Worm (Caenorhabditis elegans): Measurements from ENCODE around the gene irld-47.
A peak's percentile ranks its signal among the peaks of the same experiment; 100 is the strongest.

Gene irld-47

ce11 chrII:7817580-7817979 lies 4.8 kb downstream of the irld-47 start:
- TF ChIP-seq nhr-2 (tag; optimal IDR thresholded peaks at IDR 0.05) = peak; percentile 36
- TF ChIP-seq ces-1 (GFP tag; optimal IDR thresholded peaks at IDR 0.05) = peak; percentile 87
- TF ChIP-seq ceh-39 (tag; optimal IDR thresholded peaks at IDR 0.05) = no peak
- TF ChIP-seq cnd-1 (tag; optimal IDR thresholded peaks at IDR 0.05) = peak; percentile 9

ce11 chrII:7816163-7816776 lies 6.1 kb downstream of the irld-47 start, which contains the start of gene cki-2:
TSS of gene cki-2 (plus strand) at chrII:7816499.
- TF ChIP-seq unc-39 (tag; optimal IDR thresholded peaks at IDR 0.05) (no peak), mep-1 (tag; optimal IDR thresholded peaks at IDR 0.05) (peak; percentile 22), ces-1 (GFP tag; optimal IDR thresholded peaks at IDR 0.05) (peak; percentile 71)

DNA sequence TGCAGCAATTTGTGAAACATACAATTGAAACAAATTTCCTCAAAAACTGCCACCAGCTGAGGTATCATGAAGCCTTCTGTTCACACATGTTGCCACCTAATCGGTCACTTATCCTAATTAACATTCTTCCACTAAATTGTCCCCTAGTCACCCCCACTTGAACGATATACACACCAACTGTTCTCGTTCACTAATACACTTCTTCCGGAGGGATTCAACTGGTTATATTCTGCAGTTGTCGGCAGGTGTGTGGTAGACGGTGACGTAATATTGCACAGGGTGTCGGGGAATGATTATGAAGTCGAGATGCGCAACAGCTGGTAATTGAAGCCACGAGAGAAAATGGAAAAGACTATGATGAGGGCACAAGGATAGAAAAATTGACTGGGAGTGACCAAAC lies 6.9 kb downstream of the irld-47 start:
- TF ChIP-seq ces-1 (GFP tag; optimal IDR thresholded peaks at IDR 0.05) = peak; percentile 23
- no peak for TF ChIP-seq ceh-43 (GFP tag; optimal IDR thresholded peaks at IDR 0.05)
- no peak for TF ChIP-seq tbx-8 (GFP tag; optimal IDR thresholded peaks at IDR 0.05)
- TF ChIP-seq sptf-1 (tag; optimal IDR thresholded peaks at IDR 0.05) = no peak
- TF ChIP-seq mls-2 (tag; optimal IDR thresholded peaks at IDR 0.05) = peak; percentile 30
- TF ChIP-seq nhr-2 (tag; optimal IDR thresholded peaks at IDR 0.05) = peak; percentile 97
- no peak for TF ChIP-seq drap-1 (GFP tag; optimal IDR thresholded peaks at IDR 0.05)
- TF ChIP-seq blmp-1 (tag; optimal IDR thresholded peaks at IDR 0.05) = no peak
- peak; percentile 77 for TF ChIP-seq zip-8 (tag; optimal IDR thresholded peaks at IDR 0.05)
- TF ChIP-seq cnd-1 (tag; optimal IDR thresholded peaks at IDR 0.05) = peak; percentile 71
- TF ChIP-seq unc-62 (GFP tag; optimal IDR thresholded peaks at IDR 0.05) = peak; percentile 11
- TF ChIP-seq lin-32 (GFP tag; optimal IDR thresholded peaks at IDR 0.05) = peak; percentile 98
- TF ChIP-seq hlh-1 (tag; optimal IDR thresholded peaks at IDR 0.05) = peak; percentile 96

- no peak for TF ChIP-seq flh-1 (GFP tag; optimal IDR thresholded peaks at IDR 0.05)
These were observed 7.4 kb downstream of the irld-47 start for ce11 chrII:7814915-7815314.

ce11 chrII:7814215-7814614 lies 8.1 kb downstream of the irld-47 start:
- TF ChIP-seq ceh-83 (GFP tag; optimal IDR thresholded peaks at IDR 0.05) = no peak
- peak; percentile 87 for TF ChIP-seq mls-2 (tag; optimal IDR thresholded peaks at IDR 0.05)
- no peak for TF ChIP-seq nhr-12 (tag; optimal IDR thresholded peaks at IDR 0.05)
- TF ChIP-seq unc-62 (GFP tag; optimal IDR thresholded peaks at IDR 0.05) = peak; percentile 93
- peak; percentile 28 for TF ChIP-seq elt-1 (tag; optimal IDR thresholded peaks at IDR 0.05; ENCODE audit: borderline replicate concordance, insufficient read depth)
- TF ChIP-seq ceh-39 (tag; optimal IDR thresholded peaks at IDR 0.05) = no peak
- TF ChIP-seq blmp-1 (tag; optimal IDR thresholded peaks at IDR 0.05) = no peak
- peak; percentile 43 for TF ChIP-seq pha-4 (tag; optimal IDR thresholded peaks at IDR 0.05)
- TF ChIP-seq flh-1 (GFP tag; optimal IDR thresholded peaks at IDR 0.05) = no peak
- TF ChIP-seq lin-32 (GFP tag; optimal IDR thresholded peaks at IDR 0.05) = no peak
- peak; percentile 57 for TF ChIP-seq ceh-43 (GFP tag; optimal IDR thresholded peaks at IDR 0.05)
- TF ChIP-seq ces-1 (GFP tag; optimal IDR thresholded peaks at IDR 0.05) = peak; percentile 67
- TF ChIP-seq unc-39 (tag; optimal IDR thresholded peaks at IDR 0.05) = no peak
- no peak for TF ChIP-seq bed-3 (GFP tag; optimal IDR thresholded peaks at IDR 0.05)
- peak; percentile 98 for TF ChIP-seq nhr-2 (tag; optimal IDR thresholded peaks at IDR 0.05)
- TF ChIP-seq mab-5 (tag; optimal IDR thresholded peaks at IDR 0.05) = peak; percentile 13
- no peak for TF ChIP-seq tbx-8 (GFP tag; optimal IDR thresholded peaks at IDR 0.05)
- no peak for TF ChIP-seq mep-1 (tag; optimal IDR thresholded peaks at IDR 0.05)
- TF ChIP-seq lsy-2 (tag; optimal IDR thresholded peaks at IDR 0.05) = no peak
- TF ChIP-seq drap-1 (GFP tag; optimal IDR thresholded peaks at IDR 0.05) = no peak
- no peak for TF ChIP-seq M03D4.4 (tag; optimal IDR thresholded peaks at IDR 0.05)
- TF ChIP-seq sem-2 (GFP tag; optimal IDR thresholded peaks at IDR 0.05) = no peak
- TF ChIP-seq unc-120 (tag; optimal IDR thresholded peaks at IDR 0.05; ENCODE audit: poor library complexity, severe bottlenecking) = no peak
- no peak for TF ChIP-seq lin-13 (tag; optimal IDR thresholded peaks at IDR 0.05)
- no peak for TF ChIP-seq hlh-1 (tag; optimal IDR thresholded peaks at IDR 0.05)
- no peak for TF ChIP-seq nhr-28 (tag; optimal IDR thresholded peaks at IDR 0.05)
- TF ChIP-seq snpc-4 (tag; optimal IDR thresholded peaks at IDR 0.05) = no peak
- peak; percentile 55 for TF ChIP-seq sptf-1 (tag; optimal IDR thresholded peaks at IDR 0.05)
- TF ChIP-seq nhr-76 (tag; optimal IDR thresholded peaks at IDR 0.05) = no peak
- TF ChIP-seq zip-8 (tag; optimal IDR thresholded peaks at IDR 0.05) = no peak
- TF ChIP-seq cnd-1 (tag; optimal IDR thresholded peaks at IDR 0.05) = no peak
- peak; percentile 45 for TF ChIP-seq ztf-11 (tag; optimal IDR thresholded peaks at IDR 0.05)
- TF ChIP-seq nhr-237 (tag; optimal IDR thresholded peaks at IDR 0.05) = no peak
- no peak for TF ChIP-seq elt-3 (tag; optimal IDR thresholded peaks at IDR 0.05)
- TF ChIP-seq ham-2 (GFP tag; optimal IDR thresholded peaks at IDR 0.05) = peak; percentile 38

Data from whole organism, mixed stage, embryonic.